Worm (Caenorhabditis elegans) whole organism, L4 larva: ENCODE data around the gene M153.3.

Source experiments
- D1046.2 ChIP-seq: fragments of 200-800 bp; sonication (Bioruptor generic); IDR thresholded peaks from 2 replicates; pipeline ENCODE4 v1.3.6; 2022; ENCODE audit warnings: missing genetic modification characterization, missing compliant biosample characterization
- F10B5.3 ChIP-seq: sonication (generic microtip); optimal IDR thresholded peaks from 2 replicates; lab custom pipeline; 2016; ENCODE audit warnings: mild to moderate bottlenecking, missing genetic modification characterization, missing compliant biosample characterization
- F49E8.2 ChIP-seq: sonication (generic microtip); optimal IDR thresholded peaks from 2 replicates; lab custom pipeline; 2016; ENCODE audit warnings: missing compliant biosample characterization, mild to moderate bottlenecking, missing genetic modification characterization, borderline replicate concordance
- R02D3.7 ChIP-seq: fragments of 150-350 bp; sonication (generic microtip); optimal IDR thresholded peaks from 3 replicates; lab custom pipeline; 2014; ENCODE audit warnings: missing biosample characterization, missing genetic modification characterization
- Y48G9A.11 ChIP-seq: fragments of 200-800 bp; sonication (Bioruptor generic); IDR thresholded peaks from 2 replicates; pipeline ENCODE4 v1.3.6; 2022; ENCODE audit warnings: missing genetic modification reagents, missing genetic modification characterization, missing compliant biosample characterization
- Y5F2A.4 ChIP-seq: fragments of 200-800 bp; sonication (Bioruptor generic); optimal IDR thresholded peaks from 2 replicates; lab custom pipeline; 2018; ENCODE audit warnings: mild to moderate bottlenecking, missing genetic modification characterization, missing compliant biosample characterization
- Y75B8A.6 ChIP-seq: fragments of 200-800 bp; sonication (Bioruptor generic); IDR thresholded peaks from 2 replicates; pipeline ENCODE4 v1.3.6; 2022; ENCODE audit warnings: missing genetic modification reagents, missing genetic modification characterization, missing compliant biosample characterization
- ZK337.2 ChIP-seq: fragments of 200-800 bp; sonication (Bioruptor generic); IDR thresholded peaks from 2 replicates; pipeline ENCODE4 v1.3.6; 2022; ENCODE audit warnings: missing genetic modification reagents, missing genetic modification characterization, missing compliant biosample characterization
- ZK546.5 ChIP-seq, 2 experiments: sonication (generic microtip); optimal IDR thresholded peaks; 2 replicates each; lab custom pipeline; 2017; ENCODE audit warnings: missing biosample characterization in 2 of 2, missing genetic modification characterization in 2 of 2
- aha-1 ChIP-seq: fragments of 150-350 bp; peaks from one replicate; lab custom pipeline; 2014; ENCODE audit warnings: missing biosample characterization, missing genetic modification characterization
- aly-2 ChIP-seq: sonication (generic microtip); optimal IDR thresholded peaks from 2 replicates; lab custom pipeline; 2018; ENCODE audit warnings: missing biosample characterization, missing genetic modification characterization
- attf-4 ChIP-seq: sonication (generic microtip); optimal IDR thresholded peaks from 3 replicates; lab custom pipeline; 2017; ENCODE audit warnings: missing biosample characterization, missing genetic modification characterization
- ceh-32 ChIP-seq: sonication (generic microtip); optimal IDR thresholded peaks from 2 replicates; lab custom pipeline; 2016; ENCODE audit warnings: mild to moderate bottlenecking, missing genetic modification characterization, missing compliant biosample characterization; ENCODE audit not compliant: poor library complexity
- ceh-62 ChIP-seq: sonication (generic microtip); optimal IDR thresholded peaks from 2 replicates; lab custom pipeline; 2017; ENCODE audit warnings: missing biosample characterization, missing genetic modification characterization
- ces-1 ChIP-seq: fragments of 150-350 bp; sonication (generic microtip); optimal IDR thresholded peaks from 4 replicates; lab custom pipeline; 2014; ENCODE audit warnings: missing biosample characterization, missing genetic modification reagents, missing genetic modification characterization
- cey-2 ChIP-seq: sonication (generic microtip); optimal IDR thresholded peaks from 3 replicates; lab custom pipeline; 2017; ENCODE audit warnings: missing genetic modification characterization, mild to moderate bottlenecking, missing compliant biosample characterization, antibody characterized with exemption, borderline replicate concordance; ENCODE audit not compliant: insufficient read depth
- ctbp-1 ChIP-seq: fragments of 200-800 bp; sonication (Bioruptor generic); IDR thresholded peaks from 2 replicates; pipeline ENCODE4 v1.3.6; 2022; ENCODE audit warnings: missing genetic modification reagents, missing genetic modification characterization, missing compliant biosample characterization
- daf-12 ChIP-seq: fragments of 150-350 bp; optimal IDR thresholded peaks from 2 replicates; lab custom pipeline; 2014; ENCODE audit warnings: missing biosample characterization, missing genetic modification reagents, missing genetic modification characterization
- daf-16 ChIP-seq, 3 experiments: sonication (generic microtip); optimal IDR thresholded peaks; 2 replicates each; lab custom pipeline; 2016 to 2017; ENCODE audit warnings: missing genetic modification characterization in 3 of 3, missing genetic modification reagents in 3 of 3, mild to moderate bottlenecking in 2 of 3, missing compliant biosample characterization in 2 of 3, missing biosample characterization in 1 of 3, moderate library complexity in 1 of 3
- daf-19 ChIP-seq: fragments of 200-800 bp; sonication (Bioruptor generic); conservative IDR thresholded peaks from 2 replicates; pipeline ENCODE4 v1.3.6; 2022; ENCODE audit warnings: missing genetic modification characterization, missing compliant biosample characterization
- daf-8 ChIP-seq: fragments of 200-800 bp; sonication (Bioruptor generic); IDR thresholded peaks from 2 replicates; pipeline ENCODE4 v1.3.6; 2022; ENCODE audit warnings: missing genetic modification characterization, missing compliant biosample characterization
- duxl-1 ChIP-seq: sonication (generic microtip); optimal IDR thresholded peaks from 2 replicates; lab custom pipeline; 2016; ENCODE audit warnings: mild to moderate bottlenecking, missing genetic modification characterization, moderate library complexity, missing compliant biosample characterization; ENCODE audit not compliant: poor library complexity
- dve-1 ChIP-seq: sonication (generic microtip); optimal IDR thresholded peaks from 2 replicates; lab custom pipeline; 2017; ENCODE audit warnings: antibody characterized with exemption, mild to moderate bottlenecking, missing genetic modification characterization, missing compliant biosample characterization; ENCODE audit not compliant: insufficient read depth
- lin-15B ChIP-seq: fragments of 150-350 bp; sonication (generic microtip); optimal IDR thresholded peaks from 3 replicates; lab custom pipeline; 2014; ENCODE audit warnings: missing biosample characterization, missing genetic modification characterization
- madf-5 ChIP-seq, 2 experiments: fragments of 200-800 bp; sonication (Bioruptor generic); IDR thresholded peaks; 2 replicates each; pipeline ENCODE4 v1.3.6; 2022; ENCODE audit warnings: missing compliant biosample characterization in 2 of 2, missing genetic modification characterization in 2 of 2
- mep-1 ChIP-seq: fragments of 150-350 bp; sonication (generic microtip); optimal IDR thresholded peaks from 3 replicates; lab custom pipeline; 2014; ENCODE audit warnings: missing biosample characterization, missing genetic modification characterization
- mes-2 ChIP-seq: sonication (generic microtip); optimal IDR thresholded peaks from 2 replicates; lab custom pipeline; 2016; ENCODE audit warnings: missing genotype, mild to moderate bottlenecking, missing genetic modification characterization, missing compliant biosample characterization; ENCODE audit not compliant: poor library complexity, severe bottlenecking
- mxl-3 ChIP-seq: fragments of 200-800 bp; sonication (Bioruptor generic); optimal IDR thresholded peaks from 2 replicates; lab custom pipeline; 2018; ENCODE audit warnings: mild to moderate bottlenecking, missing genetic modification characterization, missing compliant biosample characterization
- nhr-237 ChIP-seq: sonication (generic microtip); optimal IDR thresholded peaks from 2 replicates; lab custom pipeline; 2017; ENCODE audit warnings: missing biosample characterization, missing genetic modification characterization
- nhr-25 ChIP-seq: sonication (generic microtip); optimal IDR thresholded peaks from 2 replicates; lab custom pipeline; 2017; ENCODE audit warnings: missing genetic modification characterization, mild to moderate bottlenecking, missing compliant biosample characterization, antibody characterized with exemption, moderate library complexity, borderline replicate concordance; ENCODE audit not compliant: insufficient read depth
- nhr-28 ChIP-seq: fragments of 150-350 bp; optimal IDR thresholded peaks from 2 replicates; lab custom pipeline; 2014; ENCODE audit warnings: missing biosample characterization, missing genetic modification characterization
- nhr-6 ChIP-seq: fragments of 150-350 bp; optimal IDR thresholded peaks from 2 replicates; lab custom pipeline; 2014; ENCODE audit warnings: missing biosample characterization, missing genetic modification characterization
- pha-4 ChIP-seq, 2 experiments: fragments of 150-350 bp in 1 of 2; fragments of 200-800 bp in 1 of 2; sonication (Bioruptor generic) in 1 of 2; IDR thresholded peaks in 1 of 2; optimal IDR thresholded peaks in 1 of 2; 2 replicates each; pipeline versions ENCODE4 v1.3.6 to Lab custom; 2014 to 2022; ENCODE audit warnings: missing genetic modification characterization in 2 of 2, missing genetic modification reagents in 2 of 2, missing biosample characterization in 1 of 2, missing compliant biosample characterization in 1 of 2
- rbr-2 ChIP-seq: sonication (generic microtip); optimal IDR thresholded peaks from 2 replicates; lab custom pipeline; 2016; ENCODE audit warnings: missing genotype, missing genetic modification characterization, missing compliant biosample characterization
- sdz-12 ChIP-seq: fragments of 200-800 bp; sonication (Bioruptor generic); optimal IDR thresholded peaks from 2 replicates; lab custom pipeline; 2018; ENCODE audit warnings: mild to moderate bottlenecking, missing genetic modification characterization, missing compliant biosample characterization
- skn-1 ChIP-seq: fragments of 150-350 bp; optimal IDR thresholded peaks from 2 replicates; lab custom pipeline; 2014; ENCODE audit warnings: missing biosample characterization, missing genetic modification characterization
- spr-1 ChIP-seq: sonication (generic microtip); optimal IDR thresholded peaks from 2 replicates; lab custom pipeline; 2016; ENCODE audit warnings: mild to moderate bottlenecking, missing genetic modification characterization, missing compliant biosample characterization
- spr-3 ChIP-seq: fragments of 200-800 bp; sonication (Bioruptor generic); optimal IDR thresholded peaks from 2 replicates; lab custom pipeline; 2018; ENCODE audit warnings: mild to moderate bottlenecking, missing genetic modification characterization, missing compliant biosample characterization
- tag-97 ChIP-seq: fragments of 200-800 bp; sonication (Bioruptor generic); IDR thresholded peaks from 2 replicates; pipeline ENCODE4 v1.3.6; 2022; ENCODE audit warnings: missing genetic modification characterization, missing compliant biosample characterization
- unc-62 ChIP-seq, 3 experiments: fragments of 150-350 bp in 1 of 3; sonication (generic microtip); optimal IDR thresholded peaks in 2 of 3; peaks in 1 of 3; 1 replicate in 1 of 3; 2 replicates in 2 of 3; lab custom pipeline; 2014 to 2017; ENCODE audit warnings: missing biosample characterization in 3 of 3, missing genetic modification characterization in 3 of 3, missing genetic modification reagents in 3 of 3, missing genotype in 1 of 3
- zag-1 ChIP-seq: fragments of 150-350 bp; optimal IDR thresholded peaks from 2 replicates; lab custom pipeline; 2014; ENCODE audit warnings: missing biosample characterization, missing genetic modification characterization
- zfp-3 ChIP-seq: fragments of 200-800 bp; sonication (Bioruptor generic); conservative IDR thresholded peaks from 2 replicates; pipeline ENCODE4 v1.3.6; 2022; ENCODE audit warnings: missing genetic modification reagents, missing genetic modification characterization, missing compliant biosample characterization
- ztf-7 ChIP-seq: fragments of 150-350 bp; optimal IDR thresholded peaks from 2 replicates; lab custom pipeline; 2014; ENCODE audit warnings: missing biosample characterization, missing genetic modification characterization

Gene M153.3

ce11 chrX:12125308-12125707, 17.4 kb upstream of the M153.3 start, which contains the start of gene lgc-18:
Gene lgc-18, plus strand, starts transcription at chrX:12125608.
- TF ChIP-seq Y5F2A.4 (GFP tag; lab: Kevin White, UChicago) (no peak), D1046.2 (GFP tag; lab: Robert Waterston, UW) (no peak), ZK546.5 (tag; optimal IDR thresholded peaks at IDR 0.05; lab: Kevin White, UChicago) (no peak), duxl-1 (tag; lab: Kevin White, UChicago) (no peak), rbr-2 (no peak), daf-8 (GFP tag; lab: Robert Waterston, UW) (no peak), skn-1 (no peak), daf-19 (GFP tag; lab: Robert Waterston, UW) (no peak), mep-1 (tag; lab: Kevin White, UChicago) (no peak), ceh-62 (tag; lab: Kevin White, UChicago) (no peak), mxl-3 (GFP tag; lab: Kevin White, UChicago) (no peak), nhr-237 (tag; lab: Kevin White, UChicago) (no peak), Y48G9A.11 (GFP tag; lab: Robert Waterston, UW) (no peak), F49E8.2 (tag; lab: Kevin White, UChicago) (no peak), ceh-32 (tag; lab: Kevin White, UChicago) (no peak), aly-2 (no peak)

ce11 chrX:12141051-12141450, 1.6 kb upstream of the M153.3 start, which contains the start of gene lyst-1:
Gene lyst-1, minus strand, starts transcription at chrX:12141151.
- TF ChIP-seq Y75B8A.6 (GFP tag; lab: Robert Waterston, UW) (no peak), aha-1 (no peak), daf-16 (GFP tag; optimal IDR thresholded peaks at IDR 0.05; lab: Kevin White, UChicago) (no peak), daf-16 (tag; optimal IDR thresholded peaks at IDR 0.05; lab: Kevin White, UChicago) (no peak), ces-1 (GFP tag; lab: Kevin White, UChicago) (no peak), mes-2 (tag; lab: Kevin White, UChicago) (no peak), F10B5.3 (no peak), zag-1 (tag; lab: Kevin White, UChicago) (no peak), sdz-12 (GFP tag; lab: Kevin White, UChicago) (no peak), spr-1 (tag; lab: Kevin White, UChicago) (no peak)

- no peak for TF ChIP-seq cey-2 (tag; lab: Kevin White, UChicago)
- TF ChIP-seq pha-4 (GFP tag; IDR thresholded peaks at IDR 0.05; lab: Robert Waterston, UW), result no peak
- TF ChIP-seq pha-4 (tag; optimal IDR thresholded peaks at IDR 0.05; lab: Kevin White, UChicago), result no peak
- no peak for TF ChIP-seq R02D3.7
- TF ChIP-seq nhr-237 (tag; lab: Kevin White, UChicago), result no peak
- TF ChIP-seq nhr-25 (tag; lab: Kevin White, UChicago), result no peak
- TF ChIP-seq daf-19 (GFP tag; lab: Robert Waterston, UW), result no peak
- TF ChIP-seq daf-16 (GFP tag; optimal IDR thresholded peaks at IDR 0.05; lab: Kevin White, UChicago), result no peak
- TF ChIP-seq daf-16 (tag; optimal IDR thresholded peaks at IDR 0.05; lab: Kevin White, UChicago), result no peak
- TF ChIP-seq, all 104 proteins: peak for 0
Measured at ce11 chrX:12143693-12144092, 1.0 kb downstream of the M153.3 start, which contains the start of gene M153.5. Gene M153.5, plus strand, starts transcription at chrX:12143993.

ce11 chrX:12145919-12146318, 3.2 kb downstream of the M153.3 start:
- no peak for TF ChIP-seq tag-97
- TF ChIP-seq rbr-2, result no peak
- TF ChIP-seq dve-1, result peak; percentile 47
- no peak for TF ChIP-seq spr-1 (tag; lab: Kevin White, UChicago)
- TF ChIP-seq nhr-28 (tag; lab: Kevin White, UChicago), result peak; percentile 30
- no peak for TF ChIP-seq daf-12
- TF ChIP-seq zfp-3, result no peak
- TF ChIP-seq attf-4 (tag; lab: Kevin White, UChicago), result no peak
- no peak for TF ChIP-seq ztf-7 (tag; lab: Kevin White, UChicago)
- no peak for TF ChIP-seq spr-3
- TF ChIP-seq ZK337.2 (GFP tag; lab: Robert Waterston, UW), result no peak
- TF ChIP-seq madf-5 (GFP tag; IDR thresholded peaks at IDR 0.05; lab: Robert Waterston, UW), result no peak
- TF ChIP-seq unc-62 (GFP tag; optimal IDR thresholded peaks at IDR 0.05 in 1 of 2; lab: Kevin White, UChicago), result peak in 1 of 2 experiments; percentile 85
- TF ChIP-seq unc-62 (tag; optimal IDR thresholded peaks at IDR 0.05; lab: Kevin White, UChicago), result no peak
- TF ChIP-seq ZK546.5 (tag; optimal IDR thresholded peaks at IDR 0.05; lab: Kevin White, UChicago), result no peak
- no peak for TF ChIP-seq nhr-6 (tag; lab: Kevin White, UChicago)
- TF ChIP-seq sdz-12 (GFP tag; lab: Kevin White, UChicago), result no peak
- TF ChIP-seq ctbp-1 (GFP tag; lab: Robert Waterston, UW), result no peak
- no peak for TF ChIP-seq Y75B8A.6 (GFP tag; lab: Robert Waterston, UW)
- no peak for TF ChIP-seq lin-15B
